Fruit fly (Drosophila melanogaster) whole organism, embryonic: ENCODE measurements around the gene CG34303.

ENCODE experiments used
- Ada2b ChIP-seq: fragments of 200-800 bp; sonication (Bioruptor generic); IDR thresholded peaks from 2 replicates; pipeline ENCODE4 v1.3.6; 2022; ENCODE audit warnings: missing biosample characterization, missing genetic modification characterization
- B-H2 ChIP-seq: fragments of 200-800 bp; sonication (Bioruptor generic); optimal IDR thresholded peaks from 2 replicates; lab custom pipeline; 2018; ENCODE audit warnings: missing biosample characterization, mild to moderate bottlenecking, missing genetic modification characterization
- BtbVII ChIP-seq: fragments of 200-800 bp; sonication (Bioruptor generic); optimal IDR thresholded peaks from 3 replicates; lab custom pipeline; 2017; ENCODE audit warnings: missing biosample characterization, mild to moderate bottlenecking, missing genetic modification characterization
- CG1024 ChIP-seq: fragments of 200-800 bp; sonication (Bioruptor generic); IDR thresholded peaks from 2 replicates; pipeline ENCODE4 v1.3.6; 2022; ENCODE audit warnings: missing biosample characterization, missing genetic modification characterization
- CG11247 ChIP-seq: fragments of 200-800 bp; sonication (Bioruptor generic); IDR thresholded peaks from 2 replicates; pipeline ENCODE4 v1.3.6; 2022; ENCODE audit warnings: missing biosample characterization, missing genetic modification characterization
- CG11398 ChIP-seq: fragments of 200-800 bp; sonication (Bioruptor generic); optimal IDR thresholded peaks from 2 replicates; lab custom pipeline; 2016; ENCODE audit warnings: missing biosample characterization, missing genetic modification characterization
- CG11560 ChIP-seq: fragments of 200-800 bp; sonication (Bioruptor generic); IDR thresholded peaks from 3 replicates; pipeline ENCODE4 v1.3.6; 2022; ENCODE audit warnings: missing biosample characterization, missing genetic modification characterization
- CG12236 ChIP-seq: fragments of 200-800 bp; sonication (Bioruptor generic); optimal IDR thresholded peaks from 2 replicates; lab custom pipeline; 2016; ENCODE audit warnings: missing biosample characterization, missing genetic modification characterization
- CG12769 ChIP-seq: fragments of 200-800 bp; sonication (Bioruptor generic); optimal IDR thresholded peaks from 2 replicates; lab custom pipeline; 2019; ENCODE audit warnings: missing biosample characterization, mild to moderate bottlenecking, missing genetic modification characterization, moderate library complexity
- CG15601 ChIP-seq: fragments of 200-800 bp; sonication (Bioruptor generic); optimal IDR thresholded peaks from 3 replicates; lab custom pipeline; 2019; ENCODE audit warnings: missing biosample characterization, mild to moderate bottlenecking, missing genetic modification characterization, moderate library complexity
- CG16863 ChIP-seq: fragments of 200-800 bp; sonication (Bioruptor generic); optimal IDR thresholded peaks from 3 replicates; lab custom pipeline; 2016; ENCODE audit warnings: missing biosample characterization, missing genetic modification characterization
- CG18599 ChIP-seq: fragments of 200-800 bp; sonication (Bioruptor generic); optimal IDR thresholded peaks from 3 replicates; lab custom pipeline; 2017; ENCODE audit warnings: missing biosample characterization, missing genetic modification characterization, mild to moderate bottlenecking, moderate library complexity, missing genetic modification reagents
- CG18619 ChIP-seq: fragments of 200-800 bp; sonication (Bioruptor generic); optimal IDR thresholded peaks from 3 replicates; lab custom pipeline; 2017; ENCODE audit warnings: missing biosample characterization, mild to moderate bottlenecking, missing genetic modification characterization
- CG2199 ChIP-seq: fragments of 200-800 bp; sonication (Bioruptor generic); IDR thresholded peaks from 3 replicates; pipeline ENCODE4 v1.3.6; 2022; ENCODE audit warnings: missing biosample characterization, missing genetic modification characterization
- CG31224 ChIP-seq: fragments of 200-800 bp; sonication (Bioruptor generic); IDR thresholded peaks from 2 replicates; pipeline ENCODE4 v1.3.6; 2022; ENCODE audit warnings: missing biosample characterization, missing genetic modification characterization
- CG32772 ChIP-seq: fragments of 200-800 bp; sonication (Bioruptor generic); IDR thresholded peaks from 2 replicates; pipeline ENCODE4 v1.3.6; 2022; ENCODE audit warnings: missing biosample characterization, missing genetic modification characterization
- CG4328 ChIP-seq: fragments of 200-800 bp; sonication (Bioruptor generic); optimal IDR thresholded peaks from 3 replicates; lab custom pipeline; 2017; ENCODE audit warnings: missing biosample characterization, missing genetic modification reagents, missing genetic modification characterization
- CG8765 ChIP-seq: fragments of 200-800 bp; sonication (Bioruptor generic); IDR thresholded peaks from 2 replicates; pipeline ENCODE4 v1.3.6; 2022; ENCODE audit warnings: missing biosample characterization, missing genetic modification characterization
- CG9727 ChIP-seq: fragments of 200-800 bp; sonication (Bioruptor generic); optimal IDR thresholded peaks from 3 replicates; lab custom pipeline; 2017; ENCODE audit warnings: missing biosample characterization, mild to moderate bottlenecking, missing genetic modification characterization
- Dip2 ChIP-seq: fragments of 200-800 bp; sonication (Bioruptor generic); IDR thresholded peaks from 2 replicates; pipeline ENCODE4 v1.3.6; 2022; ENCODE audit warnings: missing biosample characterization, missing genetic modification characterization
- Doc2 ChIP-seq: fragments of 200-800 bp; sonication (Bioruptor generic); IDR thresholded peaks from 2 replicates; pipeline ENCODE4 v1.3.6; 2022; ENCODE audit warnings: missing biosample characterization, missing genetic modification characterization
- GATAe ChIP-seq: fragments of 200-800 bp; sonication (Bioruptor generic); conservative IDR thresholded peaks from 2 replicates; pipeline ENCODE4 v1.3.6; 2022; ENCODE audit warnings: missing biosample characterization, missing genetic modification characterization
- Gsc ChIP-seq: fragments of 200-800 bp; sonication (Bioruptor generic); IDR thresholded peaks from 2 replicates; pipeline ENCODE4 v1.3.6; 2022; ENCODE audit warnings: missing biosample characterization, missing genetic modification characterization
- HHEX ChIP-seq: fragments of 200-800 bp; sonication (Bioruptor generic); optimal IDR thresholded peaks from 3 replicates; lab custom pipeline; 2017; ENCODE audit warnings: missing biosample characterization, mild to moderate bottlenecking, missing genetic modification characterization, missing genetic modification reagents
- Hr3 ChIP-seq: fragments of 200-800 bp; sonication (Bioruptor generic); optimal IDR thresholded peaks from 3 replicates; lab custom pipeline; 2016; ENCODE audit warnings: missing biosample characterization, missing genetic modification characterization
- Hsf ChIP-seq: fragments of 200-800 bp; sonication (Bioruptor generic); optimal IDR thresholded peaks from 3 replicates; lab custom pipeline; 2016; ENCODE audit warnings: missing biosample characterization, missing genetic modification characterization
- Oaz ChIP-seq: fragments of 200-800 bp; sonication (Bioruptor generic); IDR thresholded peaks from 2 replicates; pipeline ENCODE4 v1.3.6; 2022; ENCODE audit warnings: missing biosample characterization, missing genetic modification characterization
- Optix ChIP-seq: fragments of 200-800 bp; sonication (Bioruptor generic); IDR thresholded peaks from 3 replicates; pipeline ENCODE4 v1.3.6; 2022; ENCODE audit warnings: missing biosample characterization, missing genetic modification characterization
- Poxn ChIP-seq: fragments of 200-800 bp; sonication (Bioruptor generic); IDR thresholded peaks from 2 replicates; pipeline ENCODE4 v1.3.6; 2022; ENCODE audit warnings: missing biosample characterization, missing genetic modification characterization
- Ptx1 ChIP-seq: fragments of 200-800 bp; sonication (Bioruptor generic); IDR thresholded peaks from 2 replicates; pipeline ENCODE4 v1.3.6; 2022; ENCODE audit warnings: missing biosample characterization, missing genetic modification characterization
- Sin3A ChIP-seq: fragments of >200 bp; optimal IDR thresholded peaks from 2 replicates; lab custom pipeline; 2018
- Spps ChIP-seq: fragments of 200-800 bp; sonication (Bioruptor generic); optimal IDR thresholded peaks from 2 replicates; lab custom pipeline; 2018; ENCODE audit warnings: missing biosample characterization, mild to moderate bottlenecking, missing genetic modification characterization
- ac ChIP-seq: fragments of 200-800 bp; sonication (Bioruptor generic); optimal IDR thresholded peaks from 3 replicates; lab custom pipeline; 2017; ENCODE audit warnings: missing biosample characterization, mild to moderate bottlenecking, missing genetic modification characterization
- bab2 ChIP-seq: fragments of 200-800 bp; sonication (Bioruptor generic); optimal IDR thresholded peaks from 2 replicates; lab custom pipeline; 2016; ENCODE audit warnings: missing biosample characterization, missing genetic modification characterization
- bbx ChIP-seq: fragments of 200-800 bp; sonication (Bioruptor generic); IDR thresholded peaks from 2 replicates; pipeline ENCODE4 v1.3.6; 2022; ENCODE audit warnings: missing biosample characterization, missing genetic modification characterization; ENCODE audit not compliant: partially characterized antibody
- btn ChIP-seq: fragments of 200-800 bp; sonication (Bioruptor generic); optimal IDR thresholded peaks from 2 replicates; lab custom pipeline; 2016; ENCODE audit warnings: missing biosample characterization, missing genetic modification characterization
- chm ChIP-seq: fragments of 200-800 bp; sonication (Bioruptor generic); IDR thresholded peaks from 2 replicates; pipeline ENCODE4 v1.3.6; 2022; ENCODE audit warnings: missing biosample characterization, missing genetic modification characterization
- grau ChIP-seq: fragments of 200-800 bp; optimal IDR thresholded peaks from 3 replicates; lab custom pipeline; 2019; ENCODE audit warnings: missing biosample characterization, mild to moderate bottlenecking, missing genetic modification characterization, moderate library complexity
- hbn ChIP-seq: fragments of 200-800 bp; sonication (Bioruptor generic); IDR thresholded peaks from 2 replicates; pipeline ENCODE4 v1.3.6; 2022; ENCODE audit warnings: missing biosample characterization, missing genetic modification characterization; ENCODE audit not compliant: partially characterized antibody
- inv ChIP-seq: fragments of 200-800 bp; sonication (Bioruptor generic); IDR thresholded peaks from 2 replicates; pipeline ENCODE4 v1.3.6; 2022; ENCODE audit warnings: missing biosample characterization, missing genetic modification characterization; ENCODE audit not compliant: partially characterized antibody
- ken ChIP-seq: fragments of 200-800 bp; sonication (Bioruptor generic); IDR thresholded peaks from 3 replicates; pipeline ENCODE4 v1.3.6; 2022; ENCODE audit warnings: missing biosample characterization, missing genetic modification characterization
- klu ChIP-seq: fragments of 200-800 bp; sonication (Bioruptor generic); IDR thresholded peaks from 2 replicates; pipeline ENCODE4 v1.3.6; 2022; ENCODE audit warnings: missing biosample characterization, missing genetic modification characterization
- mam ChIP-seq: fragments of 200-800 bp; sonication (Bioruptor generic); optimal IDR thresholded peaks from 3 replicates; lab custom pipeline; 2016; ENCODE audit warnings: missing biosample characterization, missing genetic modification characterization
- onecut ChIP-seq: fragments of 200-800 bp; sonication (Bioruptor generic); IDR thresholded peaks from 2 replicates; pipeline ENCODE4 v1.3.6; 2022; ENCODE audit warnings: missing biosample characterization, missing genetic modification characterization
- ro ChIP-seq: fragments of 200-800 bp; sonication (Bioruptor generic); IDR thresholded peaks from 2 replicates; pipeline ENCODE4 v1.3.6; 2022; ENCODE audit warnings: missing biosample characterization, missing genetic modification characterization
- row ChIP-seq: fragments of 200-800 bp; sonication (Bioruptor generic); IDR thresholded peaks from 3 replicates; pipeline ENCODE4 v1.3.6; 2022; ENCODE audit warnings: missing biosample characterization, missing genetic modification characterization
- sc ChIP-seq, 3 experiments: fragments of >200 bp in 2 of 3; fragments of 200-800 bp in 1 of 3; sonication (Bioruptor generic) in 1 of 3; optimal IDR thresholded peaks; 2 replicates in 2 of 3; 3 replicates in 1 of 3; lab custom pipeline; 2017; ENCODE audit warnings: mild to moderate bottlenecking in 1 of 3, missing biosample characterization in 1 of 3, missing genetic modification characterization in 1 of 3, missing genetic modification reagents in 1 of 3
- seq ChIP-seq: fragments of 200-800 bp; sonication (Bioruptor generic); IDR thresholded peaks from 2 replicates; pipeline ENCODE4 v1.3.6; 2022; ENCODE audit warnings: missing biosample characterization, missing genetic modification characterization
- so ChIP-seq: fragments of 200-800 bp; sonication (Bioruptor generic); IDR thresholded peaks from 3 replicates; pipeline ENCODE4 v1.3.6; 2022; ENCODE audit warnings: missing biosample characterization, missing genetic modification characterization
- unc-4 ChIP-seq: fragments of 200-800 bp; sonication (Bioruptor generic); IDR thresholded peaks from 2 replicates; pipeline ENCODE4 v1.3.6; 2022; ENCODE audit warnings: missing biosample characterization, missing genetic modification characterization; ENCODE audit not compliant: partially characterized antibody
- usp ChIP-seq: fragments of >200 bp; optimal IDR thresholded peaks from 2 replicates; lab custom pipeline; 2017; ENCODE audit warnings: missing biosample characterization, missing genetic modification characterization
- wor ChIP-seq: fragments of 200-800 bp; sonication (Bioruptor generic); IDR thresholded peaks from 2 replicates; pipeline ENCODE4 v1.3.6; 2022; ENCODE audit warnings: missing biosample characterization, missing genetic modification characterization

The CG34303 gene

dm6 chr3R:10109938-10110337 lies 41.7 kb downstream of the CG34303 start, which contains the start of gene Fmr1 (continued):
- TF ChIP-seq GATAe (GFP tag; lab: Robert Waterston, UW) (no peak), Sin3A (lab: Kevin White, UChicago) (peak; percentile 99), chm (GFP tag; lab: Robert Waterston, UW) (no peak), CG1024 (GFP tag; lab: Robert Waterston, UW) (no peak), Doc2 (GFP tag; lab: Robert Waterston, UW) (no peak), Gsc (GFP tag; lab: Robert Waterston, UW) (no peak), hbn (GFP tag; lab: Robert Waterston, UW) (no peak), CG9727 (GFP tag; lab: Kevin White, UChicago) (peak; percentile 17), Optix (GFP tag; lab: Robert Waterston, UW) (peak; percentile 41; the same call in 1 of the 3 replicates), HHEX (GFP tag; lab: Kevin White, UChicago) (no peak), Poxn (GFP tag; lab: Robert Waterston, UW) (no peak), CG16863 (GFP tag; lab: Kevin White, UChicago) (peak; percentile 30), ac (GFP tag; lab: Kevin White, UChicago) (no peak), bbx (GFP tag; lab: Robert Waterston, UW) (no peak), Ada2b (GFP tag; lab: Robert Waterston, UW) (no peak; the same call in 1 of the 2 replicates), seq (GFP tag; lab: Robert Waterston, UW) (no peak), unc-4 (no peak), grau (peak; percentile 65), mam (GFP tag; lab: Kevin White, UChicago) (peak; percentile 68), sc (optimal IDR thresholded peaks at IDR 0.05; lab: Kevin White, UChicago) (no peak), sc (GFP tag; optimal IDR thresholded peaks at IDR 0.05; lab: Kevin White, UChicago) (no peak), CG15601 (tag; lab: Kevin White, UChicago) (peak; percentile 59), CG2199 (GFP tag; lab: Robert Waterston, UW) (0 out of 3 replicates have a peak, but pooled peaks have one; percentile 51), usp (GFP tag; lab: Kevin White, UChicago) (no peak), CG11560 (tag; lab: Robert Waterston, UW) (no peak), CG8765 (no peak), Hsf (GFP tag; lab: Kevin White, UChicago) (peak; percentile 52), BtbVII (GFP tag; lab: Kevin White, UChicago) (no peak), wor (GFP tag; lab: Robert Waterston, UW) (no peak), CG4328 (GFP tag; lab: Kevin White, UChicago) (no peak), CG18619 (GFP tag; lab: Kevin White, UChicago) (peak; percentile 31), Oaz (GFP tag; lab: Robert Waterston, UW) (no peak), onecut (GFP tag; lab: Robert Waterston, UW) (no peak), Dip2 (GFP tag; lab: Robert Waterston, UW) (no peak), CG32772 (no peak), CG18599 (GFP tag; lab: Kevin White, UChicago) (no peak), ken (GFP tag; lab: Robert Waterston, UW) (no peak), btn (no peak), CG12769 (tag; lab: Kevin White, UChicago) (peak; percentile 75), CG12236 (GFP tag; lab: Kevin White, UChicago) (peak; percentile 29), CG11398 (peak; percentile 5), Spps (peak; percentile 10), CG31224 (no peak), inv (GFP tag; lab: Robert Waterston, UW) (no peak; the same call in 1 of the 2 replicates), Ptx1 (GFP tag; lab: Robert Waterston, UW) (peak; percentile 55; the same call in 1 of the 2 replicates), row (GFP tag; lab: Robert Waterston, UW) (peak; percentile 70), ro (GFP tag; lab: Robert Waterston, UW) (no peak), so (GFP tag; lab: Robert Waterston, UW) (0 out of 3 replicates have a peak, but pooled peaks have one; percentile 42), B-H2 (GFP tag; lab: Kevin White, UChicago) (peak; percentile 19), klu (0 out of 2 replicates have a peak, but pooled peaks have one; percentile 28), Hr3 (GFP tag; lab: Kevin White, UChicago) (peak; percentile 16), CG11247 (GFP tag; lab: Robert Waterston, UW) (peak; percentile 29; the same call in 1 of the 2 replicates), bab2 (GFP tag; lab: Kevin White, UChicago) (peak; percentile 54)
